Fruit fly (Drosophila melanogaster): ENCODE results near the gene ND-51.

The ND-51 gene

dm6 chr2L:6070656-6071231, 8.2 kb upstream of the ND-51 start, which contains the start of the genes CG9154 and Kr-h2 (continued):
- TF ChIP-seq CG6254 (GFP tag; optimal IDR thresholded peaks at IDR 0.05) (no peak), CG10431 (GFP tag; optimal IDR thresholded peaks at IDR 0.05) (no peak), chn (GFP tag; optimal IDR thresholded peaks at IDR 0.05) (no peak), Lim3 (GFP tag; IDR thresholded peaks at IDR 0.05) (no peak), sens-2 (GFP tag; IDR thresholded peaks at IDR 0.05) (no peak), CG13123 (GFP tag; optimal IDR thresholded peaks at IDR 0.05) (no peak), Fer2 (tag; optimal IDR thresholded peaks at IDR 0.05) (peak; percentile 37), nerfin-1 (tag; optimal IDR thresholded peaks at IDR 0.05) (no peak), mld (GFP tag; IDR thresholded peaks at IDR 0.05; ENCODE audit: partially characterized antibody) (peak; percentile 55; the same call in 1 of the 3 replicates), Oaz (GFP tag; IDR thresholded peaks at IDR 0.05) (no peak), CG9876 (GFP tag; optimal IDR thresholded peaks at IDR 0.05) (no peak), CG4820 (GFP tag; optimal IDR thresholded peaks at IDR 0.05) (peak; percentile 23), Ets65A (GFP tag) (peak; percentile 94), bab2 (GFP tag; optimal IDR thresholded peaks at IDR 0.05) (no peak), CG14965 (GFP tag; optimal IDR thresholded peaks at IDR 0.05; ENCODE audit: borderline replicate concordance) (no peak), dan (GFP tag; IDR thresholded peaks at IDR 0.05) (no peak), schlank (tag; optimal IDR thresholded peaks at IDR 0.05) (no peak), CG10321 (GFP tag; IDR thresholded peaks at IDR 0.05) (no peak), CG3838 (GFP tag; optimal IDR thresholded peaks at IDR 0.05) (no peak), maf-S (GFP tag; optimal IDR thresholded peaks at IDR 0.05) (no peak), CG32532 (GFP tag; IDR thresholded peaks at IDR 0.05) (peak; percentile 54; the same call in 1 of the 2 replicates), CG1233 (GFP tag; optimal IDR thresholded peaks at IDR 0.05) (no peak), Abd-B (GFP tag; optimal IDR thresholded peaks at IDR 0.05) (peak; percentile 37), ems (GFP tag; optimal IDR thresholded peaks at IDR 0.05) (peak; percentile 1), Drgx (GFP tag; IDR thresholded peaks at IDR 0.05) (peak; percentile 39), chm (GFP tag; IDR thresholded peaks at IDR 0.05) (no peak), Oli (tag; optimal IDR thresholded peaks at IDR 0.05) (no peak), CG8290 (GFP tag; optimal IDR thresholded peaks at IDR 0.05) (no peak), CG8290 (tag; optimal IDR thresholded peaks at IDR 0.05) (peak in 1 of 2 experiments; percentile 48), CG31365 (tag; optimal IDR thresholded peaks at IDR 0.05) (peak; percentile 90), C15 (GFP tag; IDR thresholded peaks at IDR 0.05) (no peak), kah (GFP tag; optimal IDR thresholded peaks at IDR 0.05) (no peak), kay (GFP tag; optimal IDR thresholded peaks at IDR 0.05) (no peak), CG7963 (GFP tag; IDR thresholded peaks at IDR 0.05; ENCODE audit: partially characterized antibody) (peak; percentile 77), inv (GFP tag; IDR thresholded peaks at IDR 0.05; ENCODE audit: partially characterized antibody) (peak; percentile 57; the same call in 1 of the 2 replicates), CG15269 (tag; optimal IDR thresholded peaks at IDR 0.05) (peak; percentile 33), CG30403 (GFP tag; optimal IDR thresholded peaks at IDR 0.05) (peak; percentile 48), CG11085 (GFP tag; IDR thresholded peaks at IDR 0.05) (no peak), ttk (GFP tag; IDR thresholded peaks at IDR 0.05) (no peak), Hand (GFP tag; optimal IDR thresholded peaks at IDR 0.05) (no peak), CG8089 (GFP tag; optimal IDR thresholded peaks at IDR 0.05) (no peak), PHDP (tag; optimal IDR thresholded peaks at IDR 0.05) (peak; percentile 29), pfk (GFP tag; optimal IDR thresholded peaks at IDR 0.05) (no peak), lov (optimal IDR thresholded peaks at IDR 0.05) (no peak), lov (GFP tag; IDR thresholded peaks at IDR 0.05) (no peak), ftz-f1 (GFP tag; optimal IDR thresholded peaks at IDR 0.05) (no peak), CG33557 (GFP tag; optimal IDR thresholded peaks at IDR 0.05) (no peak), CG6765 (GFP tag; optimal IDR thresholded peaks at IDR 0.05) (no peak), CG10565 (GFP tag; optimal IDR thresholded peaks at IDR 0.05) (no peak), Xbp1 (GFP tag; optimal IDR thresholded peaks at IDR 0.05) (peak; percentile 81), Blimp-1 (GFP tag; optimal IDR thresholded peaks at IDR 0.05) (peak; percentile 0)
